Worm (Caenorhabditis elegans): ENCODE data around the gene nhr-130.

The nhr-130 gene

DNA sequence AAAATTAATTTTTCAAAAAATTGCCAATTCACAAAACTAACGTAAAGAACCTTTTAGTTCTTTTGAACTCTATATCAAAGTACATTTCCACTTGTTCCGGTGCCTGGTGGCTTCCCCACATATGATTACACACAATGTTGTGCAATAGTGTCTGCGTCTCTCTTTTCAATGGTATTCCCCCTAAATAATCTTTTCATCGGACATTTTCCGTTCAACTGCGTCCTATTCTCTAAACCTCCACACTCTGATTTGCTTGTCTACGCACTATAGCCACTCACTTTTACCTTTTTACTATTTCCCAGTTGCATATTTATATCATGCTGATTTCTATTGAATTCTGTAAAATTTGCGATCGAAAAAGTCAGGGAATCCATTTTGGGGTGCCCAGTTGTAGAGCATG, 48.9 kb upstream of the nhr-130 start, which contains the start of gene nhr-58 (continued):
- no peak for TF ChIP-seq sdz-12 (GFP tag; optimal IDR thresholded peaks at IDR 0.05)
- no peak for TF ChIP-seq daf-19 (GFP tag; conservative IDR thresholded peaks at IDR 0.05)
- peak; percentile 53 for TF ChIP-seq jun-1 (tag; optimal IDR thresholded peaks at IDR 0.05)
- no peak for TF ChIP-seq pha-4 (GFP tag; IDR thresholded peaks at IDR 0.05)
- TF ChIP-seq pha-4 (tag; optimal IDR thresholded peaks at IDR 0.05), result peak; percentile 52
- no peak for TF ChIP-seq arid-1 (GFP tag; conservative IDR thresholded peaks at IDR 0.05)
- peak in 1 of 2 experiments; percentile 42 for TF ChIP-seq hif-1 (tag; optimal IDR thresholded peaks at IDR 0.05)
- TF ChIP-seq Y5F2A.4 (GFP tag; optimal IDR thresholded peaks at IDR 0.05), result no peak
- TF ChIP-seq nhr-76 (tag; optimal IDR thresholded peaks at IDR 0.05), result peak; percentile 32
- TF ChIP-seq hmg-1.1 (GFP tag; IDR thresholded peaks at IDR 0.05), result 0 out of 2 replicates have a peak, but pooled peaks have one; percentile 28
- no peak for TF ChIP-seq Y48G9A.11 (GFP tag; IDR thresholded peaks at IDR 0.05)
- no peak for TF ChIP-seq F49E8.2 (tag; optimal IDR thresholded peaks at IDR 0.05; ENCODE audit: borderline replicate concordance)
- TF ChIP-seq vab-7 (GFP tag; IDR thresholded peaks at IDR 0.05), result no peak
- TF ChIP-seq egl-27 (tag; optimal IDR thresholded peaks at IDR 0.05), result no peak
- peak; percentile 79 for TF ChIP-seq nhr-6 (tag; optimal IDR thresholded peaks at IDR 0.05)
- TF ChIP-seq gei-8 (GFP tag; optimal IDR thresholded peaks at IDR 0.05), result no peak
- no peak for TF ChIP-seq nhr-237 (tag; optimal IDR thresholded peaks at IDR 0.05)
- no peak for TF ChIP-seq tag-97 (GFP tag; IDR thresholded peaks at IDR 0.05)
- no peak for TF ChIP-seq madf-9 (GFP tag; conservative IDR thresholded peaks at IDR 0.05)
- TF ChIP-seq hlh-11 (tag; optimal IDR thresholded peaks at IDR 0.05), result peak; percentile 96
- TF ChIP-seq Y75B8A.6 (GFP tag; IDR thresholded peaks at IDR 0.05), result no peak
- no peak for TF ChIP-seq egl-43 (GFP tag; IDR thresholded peaks at IDR 0.05)
- no peak for TF ChIP-seq lin-29 (GFP tag; IDR thresholded peaks at IDR 0.05)
- TF ChIP-seq dmd-9 (GFP tag; IDR thresholded peaks at IDR 0.05), result no peak
- TF ChIP-seq nhr-11 (tag; optimal IDR thresholded peaks at IDR 0.05), result peak; percentile 69
- peak in 1 of 2 experiments; percentile 35 for TF ChIP-seq lsy-2 (tag; optimal IDR thresholded peaks at IDR 0.05)
- TF ChIP-seq aha-1 (tag), result no peak
- no peak for TF ChIP-seq ceh-44 (GFP tag; IDR thresholded peaks at IDR 0.05)
- no peak for TF ChIP-seq unc-39 (tag; optimal IDR thresholded peaks at IDR 0.05)
- no peak for TF ChIP-seq unc-62 (GFP tag; optimal IDR thresholded peaks at IDR 0.05 in 1 of 2)
- no peak for TF ChIP-seq unc-62 (tag; optimal IDR thresholded peaks at IDR 0.05)
- no peak for TF ChIP-seq mdt-29 (GFP tag; IDR thresholded peaks at IDR 0.05)
- no peak for TF ChIP-seq daf-16 (GFP tag; optimal IDR thresholded peaks at IDR 0.05)
- peak; percentile 63 for TF ChIP-seq daf-16 (tag; optimal IDR thresholded peaks at IDR 0.05)
- TF ChIP-seq attf-4 (tag; optimal IDR thresholded peaks at IDR 0.05), result no peak
- TF ChIP-seq nhr-41 (GFP tag; IDR thresholded peaks at IDR 0.05), result no peak
- TF ChIP-seq set-16 (GFP tag; IDR thresholded peaks at IDR 0.05), result no peak
- TF ChIP-seq nhr-28 (tag; optimal IDR thresholded peaks at IDR 0.05), result peak; percentile 98
- TF ChIP-seq nhr-25 (tag; optimal IDR thresholded peaks at IDR 0.05; ENCODE audit: borderline replicate concordance, insufficient read depth), result peak; percentile 59
- TF ChIP-seq ceh-62 (tag; optimal IDR thresholded peaks at IDR 0.05), result no peak
- no peak for TF ChIP-seq daf-12 (tag; optimal IDR thresholded peaks at IDR 0.05)
- TF ChIP-seq nhr-10 (tag; optimal IDR thresholded peaks at IDR 0.05), result peak; percentile 59
- TF ChIP-seq fkh-10 (GFP tag; optimal IDR thresholded peaks at IDR 0.05), result no peak
- TF ChIP-seq ZK546.5 (tag; optimal IDR thresholded peaks at IDR 0.05), result no peak
- TF ChIP-seq F10B5.3 (tag; optimal IDR thresholded peaks at IDR 0.05), result no peak
- TF ChIP-seq duxl-1 (tag; optimal IDR thresholded peaks at IDR 0.05; ENCODE audit: poor library complexity), result peak; percentile 32
- TF ChIP-seq mep-1 (tag; optimal IDR thresholded peaks at IDR 0.05), result no peak
- no peak for TF ChIP-seq T20F7.1 (GFP tag; optimal IDR thresholded peaks at IDR 0.05)
- TF ChIP-seq ZK337.2 (GFP tag; IDR thresholded peaks at IDR 0.05), result no peak
- no peak for TF ChIP-seq lin-39 (tag; optimal IDR thresholded peaks at IDR 0.05)
- peak; percentile 4 for TF ChIP-seq rbr-2 (tag; optimal IDR thresholded peaks at IDR 0.05)
- TF ChIP-seq nhr-77 (tag; optimal IDR thresholded peaks at IDR 0.05), result peak; percentile 92
- no peak for TF ChIP-seq T26A8.4 (GFP tag; IDR thresholded peaks at IDR 0.05)
